Worm (Caenorhabditis elegans) whole organism, L1 larva: ENCODE data around the gene rab-3.
"Not testable (repeated sequence)": the region's sequence is repeated elsewhere in the genome, so short reads cannot be mapped to it uniquely, and the experiment has no call there.

Source experiments
- C04F5.9 ChIP-seq: sonication (generic microtip); optimal IDR thresholded peaks from 2 replicates; lab custom pipeline; 2016; ENCODE audit warnings: missing genetic modification characterization, missing compliant biosample characterization
- F16B12.6 ChIP-seq: fragments of 150-350 bp; optimal IDR thresholded peaks from 2 replicates; lab custom pipeline; 2014; ENCODE audit warnings: missing biosample characterization, missing genetic modification characterization
- aha-1 ChIP-seq: fragments of 150-350 bp; optimal IDR thresholded peaks from 2 replicates; lab custom pipeline; 2014; ENCODE audit warnings: missing biosample characterization, missing genetic modification characterization
- aly-2 ChIP-seq: fragments of 150-350 bp; optimal IDR thresholded peaks from 2 replicates; lab custom pipeline; 2014; ENCODE audit warnings: missing biosample characterization, missing genetic modification characterization
- ama-1 ChIP-seq: fragments of 150-350 bp; optimal IDR thresholded peaks from 2 replicates; lab custom pipeline; 2014
- ceh-63 ChIP-seq: fragments of 200-800 bp; sonication (Bioruptor generic); optimal IDR thresholded peaks from 2 replicates; lab custom pipeline; 2018; ENCODE audit warnings: mild to moderate bottlenecking, missing genetic modification characterization, missing compliant biosample characterization
- ceh-8 ChIP-seq: fragments of 200-800 bp; sonication (Bioruptor generic); optimal IDR thresholded peaks from 2 replicates; lab custom pipeline; 2018; ENCODE audit warnings: mild to moderate bottlenecking, missing genetic modification characterization, moderate library complexity, missing compliant biosample characterization
- ces-1 ChIP-seq: fragments of 150-350 bp; optimal IDR thresholded peaks from 2 replicates; lab custom pipeline; 2014; ENCODE audit warnings: missing biosample characterization, missing genetic modification reagents, missing genetic modification characterization
- dpl-1 ChIP-seq, 3 experiments: fragments of 150-350 bp in 2 of 3; sonication (generic microtip) in 1 of 3; optimal IDR thresholded peaks; 2 replicates each; lab custom pipeline; 2014 to 2017; ENCODE audit warnings: missing biosample characterization in 3 of 3, missing genetic modification characterization in 3 of 3, missing genetic modification reagents in 3 of 3
- dsc-1 ChIP-seq: sonication (generic microtip); optimal IDR thresholded peaks from 2 replicates; lab custom pipeline; 2016; ENCODE audit warnings: mild to moderate bottlenecking, missing genetic modification characterization, missing compliant biosample characterization
- efl-1 ChIP-seq, 4 experiments: fragments of 150-350 bp; optimal IDR thresholded peaks in 3 of 4; peaks in 1 of 4; 1 replicate in 1 of 4; 2 replicates in 3 of 4; lab custom pipeline; 2014; ENCODE audit warnings: missing biosample characterization in 2 of 4, missing genetic modification characterization in 2 of 4, missing genetic modification reagents in 2 of 4
- elt-2 ChIP-seq: sonication (generic microtip); optimal IDR thresholded peaks from 2 replicates; lab custom pipeline; 2016; ENCODE audit warnings: missing genetic modification characterization, mild to moderate bottlenecking, inconsistent platforms, missing compliant biosample characterization, missing genetic modification reagents
- elt-3 ChIP-seq, 6 experiments: fragments of 150-350 bp in 1 of 6; sonication (generic microtip); optimal IDR thresholded peaks; 2 replicates each; lab custom pipeline; 2017 to 2018; ENCODE audit warnings: missing biosample characterization in 6 of 6, missing genetic modification characterization in 6 of 6, inconsistent platforms in 1 of 6
- fkh-8 ChIP-seq: sonication (generic microtip); optimal IDR thresholded peaks from 2 replicates; lab custom pipeline; 2016; ENCODE audit warnings: mild to moderate bottlenecking, missing genetic modification characterization, missing compliant biosample characterization
- hlh-17 ChIP-seq: fragments of 200-800 bp; sonication (Bioruptor generic); optimal IDR thresholded peaks from 2 replicates; lab custom pipeline; 2018; ENCODE audit warnings: missing genetic modification characterization, mild to moderate bottlenecking, missing compliant biosample characterization, moderate library complexity, borderline replicate concordance
- irx-1 ChIP-seq: sonication (generic microtip); optimal IDR thresholded peaks from 2 replicates; lab custom pipeline; 2016; ENCODE audit warnings: missing genetic modification characterization, missing compliant biosample characterization
- jun-1 ChIP-seq: fragments of 150-350 bp; optimal IDR thresholded peaks from 2 replicates; lab custom pipeline; 2014; ENCODE audit warnings: missing biosample characterization, missing genetic modification reagents, missing genetic modification characterization
- lin-13 ChIP-seq: fragments of 150-350 bp; optimal IDR thresholded peaks from 2 replicates; lab custom pipeline; 2014; ENCODE audit warnings: missing biosample characterization, missing genetic modification reagents, missing genetic modification characterization
- lin-14 ChIP-seq: fragments of 200-800 bp; sonication (Bioruptor generic); optimal IDR thresholded peaks from 2 replicates; lab custom pipeline; 2018; ENCODE audit warnings: mild to moderate bottlenecking, missing genetic modification characterization, moderate library complexity, missing compliant biosample characterization
- lin-39 ChIP-seq: fragments of 150-350 bp; optimal IDR thresholded peaks from 2 replicates; lab custom pipeline; 2014; ENCODE audit warnings: missing biosample characterization, missing genetic modification reagents, missing genetic modification characterization
- lir-3 ChIP-seq: sonication (generic microtip); optimal IDR thresholded peaks from 2 replicates; lab custom pipeline; 2016; ENCODE audit warnings: mild to moderate bottlenecking, missing genetic modification characterization, moderate library complexity, missing compliant biosample characterization; ENCODE audit not compliant: poor library complexity
- lsy-2 ChIP-seq, 2 experiments: fragments of 150-350 bp; optimal IDR thresholded peaks; 2 replicates each; lab custom pipeline; 2014; ENCODE audit warnings: missing biosample characterization in 2 of 2, missing genetic modification characterization in 2 of 2
- mdl-1 ChIP-seq, 2 experiments: fragments of 150-350 bp; optimal IDR thresholded peaks; 2 replicates each; lab custom pipeline; 2014 to 2017; ENCODE audit warnings: missing biosample characterization in 2 of 2, missing genetic modification characterization in 2 of 2, inconsistent platforms in 1 of 2
- nhr-237 ChIP-seq: fragments of 150-350 bp; optimal IDR thresholded peaks from 2 replicates; lab custom pipeline; 2014; ENCODE audit warnings: missing biosample characterization, missing genetic modification characterization
- nhr-28 ChIP-seq: fragments of 150-350 bp; optimal IDR thresholded peaks from 2 replicates; lab custom pipeline; 2014; ENCODE audit warnings: missing biosample characterization, missing genetic modification characterization
- nhr-71 ChIP-seq: sonication (generic microtip); optimal IDR thresholded peaks from 2 replicates; lab custom pipeline; 2016; ENCODE audit warnings: mild to moderate bottlenecking, missing genetic modification characterization, moderate library complexity, missing compliant biosample characterization
- nhr-76 ChIP-seq: sonication (generic microtip); optimal IDR thresholded peaks from 2 replicates; lab custom pipeline; 2017; ENCODE audit warnings: missing biosample characterization, missing genetic modification characterization
- nhr-90 ChIP-seq: sonication (generic microtip); optimal IDR thresholded peaks from 2 replicates; lab custom pipeline; 2016; ENCODE audit warnings: mild to moderate bottlenecking, missing genetic modification characterization, missing compliant biosample characterization; ENCODE audit not compliant: poor library complexity
- pag-3 ChIP-seq: sonication (generic microtip); optimal IDR thresholded peaks from 2 replicates; lab custom pipeline; 2017; ENCODE audit warnings: missing genetic modification characterization, mild to moderate bottlenecking, missing compliant biosample characterization, antibody characterized with exemption, borderline replicate concordance; ENCODE audit not compliant: insufficient read depth
- pax-3 ChIP-seq: fragments of 200-800 bp; sonication (Bioruptor generic); optimal IDR thresholded peaks from 2 replicates; lab custom pipeline; 2018; ENCODE audit warnings: mild to moderate bottlenecking, missing genetic modification characterization, moderate library complexity, missing compliant biosample characterization
- snu-23 ChIP-seq: sonication (generic microtip); optimal IDR thresholded peaks from 2 replicates; lab custom pipeline; 2016; ENCODE audit warnings: missing genetic modification characterization, missing compliant biosample characterization
- sox-4 ChIP-seq: sonication (generic microtip); optimal IDR thresholded peaks from 2 replicates; lab custom pipeline; 2016; ENCODE audit warnings: missing genetic modification characterization, missing compliant biosample characterization
- tbx-2 ChIP-seq: sonication (generic microtip); optimal IDR thresholded peaks from 2 replicates; lab custom pipeline; 2016; ENCODE audit warnings: missing genetic modification characterization, missing compliant biosample characterization
- unc-130 ChIP-seq: fragments of 150-350 bp; optimal IDR thresholded peaks from 2 replicates; lab custom pipeline; 2017; ENCODE audit warnings: missing biosample characterization, missing genetic modification characterization, inconsistent platforms
- unc-62 ChIP-seq: fragments of 150-350 bp; optimal IDR thresholded peaks from 2 replicates; lab custom pipeline; 2014; ENCODE audit warnings: missing biosample characterization, missing genetic modification reagents, missing genetic modification characterization
- unc-98 ChIP-seq: fragments of 200-800 bp; sonication (Bioruptor generic); IDR thresholded peaks from 2 replicates; pipeline ENCODE4 v1.3.6; 2022; ENCODE audit warnings: missing genetic modification characterization, missing compliant biosample characterization
- vab-15 ChIP-seq: sonication (generic microtip); optimal IDR thresholded peaks from 2 replicates; lab custom pipeline; 2017; ENCODE audit warnings: missing genotype, mild to moderate bottlenecking, missing genetic modification characterization, missing compliant biosample characterization
- zag-1 ChIP-seq: fragments of 150-350 bp; optimal IDR thresholded peaks from 2 replicates; lab custom pipeline; 2014; ENCODE audit warnings: missing biosample characterization, missing genetic modification characterization
- zip-4 ChIP-seq: fragments of 200-800 bp; sonication (Bioruptor generic); optimal IDR thresholded peaks from 2 replicates; lab custom pipeline; 2018; ENCODE audit warnings: mild to moderate bottlenecking, missing genetic modification characterization, moderate library complexity, missing compliant biosample characterization
- ztf-11 ChIP-seq, 2 experiments: sonication (generic microtip); optimal IDR thresholded peaks; 2 replicates each; lab custom pipeline; 2016 to 2017; ENCODE audit warnings: missing genetic modification characterization in 2 of 2, missing biosample characterization in 1 of 2, missing compliant biosample characterization in 1 of 2
- ztf-4 ChIP-seq: fragments of 150-350 bp; optimal IDR thresholded peaks from 2 replicates; lab custom pipeline; 2014; ENCODE audit warnings: missing biosample characterization, missing genetic modification characterization

The rab-3 gene

ce11 chrII:5768274-5768820 is 40.7 kb upstream of the rab-3 start (continued):
- TF ChIP-seq dpl-1 (GFP tag; optimal IDR thresholded peaks at IDR 0.05; lab: Kevin White, UChicago) (no peak), nhr-71 (peak; percentile 3), pax-3 (tag; lab: Kevin White, UChicago) (no peak), vab-15 (tag; lab: Kevin White, UChicago) (no peak), nhr-237 (tag; lab: Kevin White, UChicago) (no peak), sox-4 (tag; lab: Kevin White, UChicago) (no peak), ztf-4 (no peak), F16B12.6 (tag; lab: Kevin White, UChicago) (no peak), lir-3 (tag; lab: Kevin White, UChicago) (no peak), jun-1 (tag; lab: Kevin White, UChicago) (no peak), nhr-76 (tag; lab: Kevin White, UChicago) (no peak), C04F5.9 (tag; lab: Kevin White, UChicago) (no peak), zag-1 (tag; lab: Kevin White, UChicago) (no peak), dsc-1 (no peak), ces-1 (no peak), snu-23 (peak; percentile 36), mdl-1 (tag; optimal IDR thresholded peaks at IDR 0.05; lab: Kevin White, UChicago) (no peak), elt-2 (tag; lab: Kevin White, UChicago) (no peak), hlh-17 (GFP tag; lab: Kevin White, UChicago) (no peak), lin-13 (GFP tag; lab: Kevin White, UChicago) (no peak), tbx-2 (tag; lab: Kevin White, UChicago) (no peak), irx-1 (no peak), unc-130 (tag; lab: Kevin White, UChicago) (no peak), nhr-90 (no peak), aly-2 (tag; lab: Kevin White, UChicago) (no peak), zip-4 (no peak), efl-1 (optimal IDR thresholded peaks at IDR 0.05; lab: Kevin White, UChicago) (no peak), efl-1 (GFP tag; optimal IDR thresholded peaks at IDR 0.05 in 1 of 2; lab: Kevin White, UChicago) (no peak), ama-1 (no peak), lin-14 (peak; percentile 67), ceh-8 (GFP tag; lab: Kevin White, UChicago) (no peak)

ce11 chrII:5765318-5765717 is 37.7 kb upstream of the rab-3 start, which contains the start of gene ifb-1:
ifb-1 (plus strand) TSS chrII:5765618.
- no peak for TF ChIP-seq lsy-2 (tag; optimal IDR thresholded peaks at IDR 0.05; lab: Kevin White, UChicago)
- no peak for TF ChIP-seq elt-3 (tag; optimal IDR thresholded peaks at IDR 0.05; lab: Kevin White, UChicago)
- TF ChIP-seq nhr-28 (tag; lab: Kevin White, UChicago): no peak
- no peak for TF ChIP-seq nhr-76 (tag; lab: Kevin White, UChicago)
- no peak for TF ChIP-seq fkh-8 (tag; lab: Kevin White, UChicago)
- no peak for TF ChIP-seq aha-1 (tag; lab: Kevin White, UChicago)
- no peak for TF ChIP-seq unc-62 (GFP tag; lab: Kevin White, UChicago)
- no peak for TF ChIP-seq ztf-11 (tag; optimal IDR thresholded peaks at IDR 0.05; lab: Kevin White, UChicago)
- no peak for TF ChIP-seq zag-1 (tag; lab: Kevin White, UChicago)
- TF ChIP-seq pag-3 (tag; lab: Kevin White, UChicago): no peak
- TF ChIP-seq ceh-63: no peak
- TF ChIP-seq zip-4: no peak

- TF ChIP-seq lin-39; unc-98 (GFP tag; lab: Robert Waterston, UW); C04F5.9 (tag; lab: Kevin White, UChicago): not testable (repeated sequence)
Observed at ce11 chrII:5757656-5758055, 30.0 kb upstream of the rab-3 start, which contains the start of the genes F10C1.3 and F10C1.23. F10C1.3 (minus strand) TSS chrII:5757756. F10C1.23 (plus strand) TSS chrII:5758040.
